Fruit fly (Drosophila melanogaster): ENCODE results near the gene CG9396.

Gene CG9396

DNA sequence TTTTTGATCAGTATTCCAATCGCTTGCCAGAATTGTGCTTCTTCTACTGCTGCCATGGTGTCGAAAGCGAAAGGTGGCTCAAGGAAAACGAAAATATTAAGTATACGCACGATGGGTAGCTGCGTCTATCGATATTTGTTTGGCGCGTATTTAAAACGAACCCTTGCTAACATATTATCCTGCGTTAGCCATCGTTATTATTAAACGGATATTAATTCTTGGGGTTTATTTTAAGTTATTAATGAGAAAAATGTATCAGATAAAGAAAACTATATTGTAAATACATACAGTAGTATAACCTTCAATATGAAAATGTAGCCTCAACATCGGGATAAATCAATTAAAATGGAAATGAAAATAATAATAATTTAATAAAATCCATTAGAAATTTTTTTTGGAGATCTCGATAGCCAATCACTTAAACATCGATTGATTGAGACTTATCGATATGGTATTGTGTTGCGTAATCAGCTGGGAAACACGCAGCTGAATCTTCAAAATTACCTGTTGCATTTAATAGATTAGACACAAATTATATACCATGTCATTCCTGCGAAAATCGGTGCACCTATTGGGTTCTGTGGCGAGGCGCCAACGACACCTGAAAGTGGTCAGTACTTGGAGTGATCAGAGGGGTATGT lies 16.0 kb downstream of the CG9396 start, which contains the start of the genes CG9386 and BckdhA (continued):
- TF ChIP-seq CG12104 (GFP tag; optimal IDR thresholded peaks at IDR 0.05) = peak; percentile 53
- peak; percentile 14 for TF ChIP-seq CG4820 (GFP tag; optimal IDR thresholded peaks at IDR 0.05)
- TF ChIP-seq CG7745 (tag; optimal IDR thresholded peaks at IDR 0.05) = no peak
- no peak for TF ChIP-seq CG6813 (GFP tag; optimal IDR thresholded peaks at IDR 0.05)
- 0 out of 2 replicates have a peak, but pooled peaks have one; percentile 26 for TF ChIP-seq ranshi (GFP tag; IDR thresholded peaks at IDR 0.05)
- TF ChIP-seq CG12299 (tag; optimal IDR thresholded peaks at IDR 0.05) = no peak
- peak; percentile 12; the same call in 1 of the 3 replicates for TF ChIP-seq CG6791 (GFP tag; IDR thresholded peaks at IDR 0.05; ENCODE audit: partially characterized antibody)
- TF ChIP-seq sima (GFP tag; optimal IDR thresholded peaks at IDR 0.05) = no peak
- no peak for TF ChIP-seq CG34422 (GFP tag; IDR thresholded peaks at IDR 0.05)
- no peak for TF ChIP-seq disco-r (GFP tag; optimal IDR thresholded peaks at IDR 0.05)
- peak; percentile 50; the same call in 1 of the 2 replicates for TF ChIP-seq CG42726 (GFP tag; IDR thresholded peaks at IDR 0.05; ENCODE audit: partially characterized antibody)
- no peak for TF ChIP-seq Camta (GFP tag; optimal IDR thresholded peaks at IDR 0.05)
- peak; percentile 76 for TF ChIP-seq NFAT (GFP tag; IDR thresholded peaks at IDR 0.05)
- TF ChIP-seq CG3995 (GFP tag; optimal IDR thresholded peaks at IDR 0.05) = peak; percentile 89
- TF ChIP-seq CG11085 (GFP tag; IDR thresholded peaks at IDR 0.05) = no peak
- peak; percentile 81 for TF ChIP-seq Scr (GFP tag; IDR thresholded peaks at IDR 0.05; ENCODE audit: partially characterized antibody)
- TF ChIP-seq row (GFP tag; IDR thresholded peaks at IDR 0.05) = peak; percentile 80
- peak; percentile 57 for TF ChIP-seq tin (GFP tag; optimal IDR thresholded peaks at IDR 0.05)
- peak; percentile 62 for TF ChIP-seq YL-1 (GFP tag; optimal IDR thresholded peaks at IDR 0.05)
- peak; percentile 0 for TF ChIP-seq CG5245 (GFP tag; optimal IDR thresholded peaks at IDR 0.05)
- TF ChIP-seq CG18476 (GFP tag; optimal IDR thresholded peaks at IDR 0.05) = peak; percentile 34
- TF ChIP-seq Adf1 (GFP tag; IDR thresholded peaks at IDR 0.05) = no peak
- TF ChIP-seq CG7271 (tag; optimal IDR thresholded peaks at IDR 0.05) = no peak
- TF ChIP-seq B-H1 (GFP tag; IDR thresholded peaks at IDR 0.05) = no peak
- TF ChIP-seq Dad (GFP tag; optimal IDR thresholded peaks at IDR 0.05) = peak; percentile 20
- peak; percentile 55 for TF ChIP-seq lab (GFP tag; optimal IDR thresholded peaks at IDR 0.05)
- TF ChIP-seq HmgD (GFP tag; optimal IDR thresholded peaks at IDR 0.05) = peak; percentile 21
- no peak for TF ChIP-seq ash1 (GFP tag; optimal IDR thresholded peaks at IDR 0.05)
- TF ChIP-seq aop (GFP tag; IDR thresholded peaks at IDR 0.05) = no peak
- peak; percentile 92 for TF ChIP-seq Med (GFP tag)
- no peak for TF ChIP-seq eyg (GFP tag; optimal IDR thresholded peaks at IDR 0.05)
- TF ChIP-seq CG34224 (GFP tag; IDR thresholded peaks at IDR 0.05; ENCODE audit: partially characterized antibody) = peak; percentile 60
- peak; percentile 55 for TF ChIP-seq CG13775 (GFP tag; optimal IDR thresholded peaks at IDR 0.05)
- TF ChIP-seq pzg (GFP tag; optimal IDR thresholded peaks at IDR 0.05) = peak; percentile 55
- TF ChIP-seq Dbx (GFP tag; IDR thresholded peaks at IDR 0.05) = peak; percentile 53; the same call in 2 of the 3 replicates
- TF ChIP-seq CG14441 (GFP tag; IDR thresholded peaks at IDR 0.05) = peak; percentile 55
- peak; percentile 95 for TF ChIP-seq CG6689 (GFP tag; IDR thresholded peaks at IDR 0.05)
- peak; percentile 59 for TF ChIP-seq CG13296 (GFP tag; optimal IDR thresholded peaks at IDR 0.05)
- peak; percentile 85 for TF ChIP-seq Dll (GFP tag; IDR thresholded peaks at IDR 0.05; ENCODE audit: partially characterized antibody)
- TF ChIP-seq Opbp (GFP tag; IDR thresholded peaks at IDR 0.05; ENCODE audit: partially characterized antibody) = 0 out of 3 replicates have a peak, but pooled peaks have one; percentile 5
- no peak for TF ChIP-seq CTCF (GFP tag; optimal IDR thresholded peaks at IDR 0.05)
- TF ChIP-seq usp (GFP tag; optimal IDR thresholded peaks at IDR 0.05) = no peak
- peak; percentile 40; the same call in 1 of the 2 replicates for TF ChIP-seq Xrp1 (GFP tag; IDR thresholded peaks at IDR 0.05)
- TF ChIP-seq tx (GFP tag; optimal IDR thresholded peaks at IDR 0.05) = peak; percentile 18
- TF ChIP-seq Ada2b (GFP tag; IDR thresholded peaks at IDR 0.05) = peak; percentile 43; the same call in 1 of the 2 replicates
- TF ChIP-seq zen2 (GFP tag; IDR thresholded peaks at IDR 0.05; ENCODE audit: partially characterized antibody) = peak; percentile 44; the same call in 1 of the 3 replicates
- peak; percentile 52 for TF ChIP-seq CG17186 (GFP tag; optimal IDR thresholded peaks at IDR 0.05)
- peak; percentile 35 for TF ChIP-seq Ssrp (tag; optimal IDR thresholded peaks at IDR 0.05)
- no peak for TF ChIP-seq CG7987 (GFP tag; optimal IDR thresholded peaks at IDR 0.05)
- no peak for TF ChIP-seq CG31224 (GFP tag; IDR thresholded peaks at IDR 0.05)

All from whole organism, embryonic.